Fruit fly (Drosophila melanogaster) whole organism, embryonic: ENCODE results near the gene CG32281.

Experiments
- Atf-2 ChIP-seq: fragments of 200-800 bp; sonication (Bioruptor generic); optimal IDR thresholded peaks from 2 replicates; lab custom pipeline; 2016; ENCODE audit warnings: missing biosample characterization, missing genetic modification characterization
- CG10462 ChIP-seq: fragments of 200-800 bp; sonication (Bioruptor generic); optimal IDR thresholded peaks from 2 replicates; lab custom pipeline; 2016; ENCODE audit warnings: missing biosample characterization, missing genetic modification characterization
- CG11504 ChIP-seq: fragments of 200-800 bp; sonication (Bioruptor generic); optimal IDR thresholded peaks from 3 replicates; lab custom pipeline; 2019; ENCODE audit warnings: missing biosample characterization, mild to moderate bottlenecking, missing genetic modification characterization, moderate library complexity
- CG12155 ChIP-seq: fragments of 200-800 bp; sonication (Bioruptor generic); optimal IDR thresholded peaks from 3 replicates; lab custom pipeline; 2016; ENCODE audit warnings: missing biosample characterization, missing genetic modification characterization
- CG1233 ChIP-seq: fragments of 200-800 bp; sonication (Bioruptor generic); optimal IDR thresholded peaks from 4 replicates; lab custom pipeline; 2018; ENCODE audit warnings: missing biosample characterization, mild to moderate bottlenecking, missing genetic modification characterization
- CG14014 ChIP-seq: fragments of 200-800 bp; sonication (Bioruptor generic); IDR thresholded peaks from 2 replicates; pipeline ENCODE4 v1.3.6; 2022; ENCODE audit warnings: missing biosample characterization, missing genetic modification characterization
- CG16863 ChIP-seq: fragments of 200-800 bp; sonication (Bioruptor generic); optimal IDR thresholded peaks from 3 replicates; lab custom pipeline; 2016; ENCODE audit warnings: missing biosample characterization, missing genetic modification characterization
- CG17186 ChIP-seq: fragments of 200-800 bp; sonication (Bioruptor generic); optimal IDR thresholded peaks from 3 replicates; lab custom pipeline; 2017; ENCODE audit warnings: missing biosample characterization, missing genetic modification reagents, missing genetic modification characterization
- CG17359 ChIP-seq: fragments of 200-800 bp; sonication (Bioruptor generic); optimal IDR thresholded peaks from 3 replicates; lab custom pipeline; 2018; ENCODE audit warnings: missing biosample characterization, mild to moderate bottlenecking, missing genetic modification characterization, moderate library complexity
- CG1792 ChIP-seq: fragments of 200-800 bp; sonication (Bioruptor generic); optimal IDR thresholded peaks from 2 replicates; lab custom pipeline; 2016; ENCODE audit warnings: missing biosample characterization, missing genetic modification characterization
- CG18476 ChIP-seq: fragments of 200-800 bp; sonication (Bioruptor generic); optimal IDR thresholded peaks from 2 replicates; lab custom pipeline; 2016; ENCODE audit warnings: missing biosample characterization, mild to moderate bottlenecking, missing genetic modification characterization
- CG2199 ChIP-seq: fragments of 200-800 bp; sonication (Bioruptor generic); IDR thresholded peaks from 3 replicates; pipeline ENCODE4 v1.3.6; 2022; ENCODE audit warnings: missing biosample characterization, missing genetic modification characterization
- CG2712 ChIP-seq: fragments of 200-800 bp; optimal IDR thresholded peaks from 3 replicates; lab custom pipeline; 2019; ENCODE audit warnings: missing biosample characterization, mild to moderate bottlenecking, missing genetic modification characterization, moderate library complexity
- CG4820 ChIP-seq: fragments of 200-800 bp; sonication (Bioruptor generic); optimal IDR thresholded peaks from 3 replicates; lab custom pipeline; 2016; ENCODE audit warnings: missing biosample characterization, missing genetic modification characterization
- CG5245 ChIP-seq: fragments of 200-800 bp; sonication (Bioruptor generic); optimal IDR thresholded peaks from 3 replicates; lab custom pipeline; 2016; ENCODE audit warnings: missing biosample characterization, missing genetic modification characterization
- CG6175 ChIP-seq: fragments of 200-800 bp; sonication (Bioruptor generic); IDR thresholded peaks from 3 replicates; pipeline ENCODE4 v1.3.6; 2022; ENCODE audit warnings: missing biosample characterization, missing genetic modification characterization
- CG7928 ChIP-seq: fragments of 200-800 bp; sonication (Bioruptor generic); optimal IDR thresholded peaks from 2 replicates; lab custom pipeline; 2017; ENCODE audit warnings: missing biosample characterization, mild to moderate bottlenecking, missing genetic modification characterization
- CG8359 ChIP-seq: fragments of 200-800 bp; sonication (Bioruptor generic); optimal IDR thresholded peaks from 2 replicates; lab custom pipeline; 2017; ENCODE audit warnings: missing biosample characterization, mild to moderate bottlenecking, missing genetic modification characterization, borderline replicate concordance
- Doc3 ChIP-seq: fragments of 200-800 bp; sonication (Bioruptor generic); IDR thresholded peaks from 3 replicates; pipeline ENCODE4 v1.3.6; 2022; ENCODE audit warnings: missing biosample characterization, missing genetic modification characterization; ENCODE audit not compliant: partially characterized antibody
- Ets65A ChIP-seq: fragments of 200-800 bp; sonication (Bioruptor generic); peaks from one replicate; lab custom pipeline; 2016; ENCODE audit warnings: missing biosample characterization, missing genetic modification characterization
- Fer3 ChIP-seq: fragments of 200-800 bp; sonication (Bioruptor generic); optimal IDR thresholded peaks from 2 replicates; lab custom pipeline; 2018; ENCODE audit warnings: missing biosample characterization, mild to moderate bottlenecking, missing genetic modification characterization, moderate library complexity
- HLH3B ChIP-seq: fragments of 200-800 bp; sonication (Bioruptor generic); IDR thresholded peaks from 2 replicates; pipeline ENCODE4 v1.3.6; 2022; ENCODE audit warnings: missing biosample characterization, missing genetic modification characterization
- HLHmδ ChIP-seq: fragments of 200-800 bp; sonication (Bioruptor generic); optimal IDR thresholded peaks from 2 replicates; lab custom pipeline; 2018; ENCODE audit warnings: missing biosample characterization, mild to moderate bottlenecking, missing genetic modification characterization, moderate library complexity
- Hr51 ChIP-seq, 2 experiments: fragments of 200-800 bp; sonication (Bioruptor generic); optimal IDR thresholded peaks; 2 replicates in 1 of 2; 3 replicates in 1 of 2; lab custom pipeline; 2016 to 2018; ENCODE audit warnings: missing biosample characterization in 2 of 2, missing genetic modification characterization in 2 of 2, mild to moderate bottlenecking in 1 of 2, moderate library complexity in 1 of 2
- MTF-1 ChIP-seq: fragments of 200-800 bp; sonication (Bioruptor generic); optimal IDR thresholded peaks from 2 replicates; lab custom pipeline; 2018; ENCODE audit warnings: missing biosample characterization, mild to moderate bottlenecking, missing genetic modification characterization, borderline replicate concordance
- Nf-YA ChIP-seq: fragments of 200-800 bp; sonication (Bioruptor generic); IDR thresholded peaks from 2 replicates; pipeline ENCODE4 v1.3.6; 2022; ENCODE audit warnings: missing biosample characterization, missing genetic modification characterization
- Opbp ChIP-seq: fragments of 200-800 bp; sonication (Bioruptor generic); IDR thresholded peaks from 3 replicates; pipeline ENCODE4 v1.3.6; 2022; ENCODE audit warnings: missing biosample characterization, missing genetic modification characterization; ENCODE audit not compliant: partially characterized antibody
- Pdp1 ChIP-seq, 2 experiments: fragments of 200-800 bp; sonication (Bioruptor generic); optimal IDR thresholded peaks; 3 replicates each; lab custom pipeline; 2016; ENCODE audit warnings: missing biosample characterization in 2 of 2, missing genetic modification characterization in 2 of 2, mild to moderate bottlenecking in 1 of 2, moderate library complexity in 1 of 2
- Six4 ChIP-seq: fragments of 200-800 bp; sonication (Bioruptor generic); optimal IDR thresholded peaks from 2 replicates; lab custom pipeline; 2016; ENCODE audit warnings: missing biosample characterization, missing genetic modification characterization
- YL-1 ChIP-seq: fragments of 200-800 bp; sonication (Bioruptor generic); optimal IDR thresholded peaks from 3 replicates; lab custom pipeline; 2017; ENCODE audit warnings: missing biosample characterization, mild to moderate bottlenecking, missing genetic modification characterization
- abd-A ChIP-seq: fragments of 200-800 bp; sonication (Bioruptor generic); optimal IDR thresholded peaks from 3 replicates; lab custom pipeline; 2019; ENCODE audit warnings: missing biosample characterization, mild to moderate bottlenecking, missing genetic modification characterization, moderate library complexity
- ara ChIP-seq: fragments of 200-800 bp; sonication (Bioruptor generic); IDR thresholded peaks from 2 replicates; pipeline ENCODE4 v1.3.6; 2022; ENCODE audit warnings: missing biosample characterization, missing genetic modification characterization
- ase ChIP-seq: fragments of 200-800 bp; sonication (Bioruptor generic); IDR thresholded peaks from 3 replicates; pipeline ENCODE4 v1.3.6; 2022; ENCODE audit warnings: missing biosample characterization, missing genetic modification characterization
- az2 ChIP-seq: fragments of 200-800 bp; sonication (Bioruptor generic); optimal IDR thresholded peaks from 3 replicates; lab custom pipeline; 2016; ENCODE audit warnings: missing biosample characterization, missing genetic modification characterization
- cwo ChIP-seq: fragments of 200-800 bp; sonication (Bioruptor generic); optimal IDR thresholded peaks from 3 replicates; lab custom pipeline; 2017; ENCODE audit warnings: missing biosample characterization, missing genetic modification characterization, mild to moderate bottlenecking, moderate library complexity, missing genetic modification reagents
- danr ChIP-seq: fragments of 200-800 bp; sonication (Bioruptor generic); IDR thresholded peaks from 2 replicates; pipeline ENCODE4 v1.3.6; 2022; ENCODE audit warnings: missing biosample characterization, missing genetic modification characterization
- fd64A ChIP-seq: fragments of 200-800 bp; sonication (Bioruptor generic); optimal IDR thresholded peaks from 3 replicates; lab custom pipeline; 2018; ENCODE audit warnings: missing biosample characterization, mild to moderate bottlenecking, missing genetic modification characterization
- gce ChIP-seq: fragments of 200-800 bp; sonication (Bioruptor generic); IDR thresholded peaks from 3 replicates; pipeline ENCODE4 v1.3.6; 2022; ENCODE audit warnings: missing biosample characterization, missing genetic modification characterization
- kah ChIP-seq: fragments of 200-800 bp; sonication (Bioruptor generic); optimal IDR thresholded peaks from 2 replicates; lab custom pipeline; 2018; ENCODE audit warnings: missing biosample characterization, mild to moderate bottlenecking, missing genetic modification characterization
- ken ChIP-seq: fragments of 200-800 bp; sonication (Bioruptor generic); IDR thresholded peaks from 3 replicates; pipeline ENCODE4 v1.3.6; 2022; ENCODE audit warnings: missing biosample characterization, missing genetic modification characterization
- schlank ChIP-seq: fragments of 200-800 bp; sonication (Bioruptor generic); optimal IDR thresholded peaks from 2 replicates; lab custom pipeline; 2018; ENCODE audit warnings: missing biosample characterization, mild to moderate bottlenecking, missing genetic modification characterization
- sna ChIP-seq: fragments of 200-800 bp; sonication (Bioruptor generic); IDR thresholded peaks from 2 replicates; pipeline ENCODE4 v1.3.6; 2022; ENCODE audit warnings: missing biosample characterization, missing genetic modification characterization; ENCODE audit not compliant: partially characterized antibody
- stc ChIP-seq: fragments of 200-800 bp; sonication (Bioruptor generic); IDR thresholded peaks from 2 replicates; pipeline ENCODE4 v1.3.6; 2022; ENCODE audit warnings: missing biosample characterization, missing genetic modification characterization
- stwl ChIP-seq: fragments of 200-800 bp; sonication (Bioruptor generic); optimal IDR thresholded peaks from 3 replicates; lab custom pipeline; 2018; ENCODE audit warnings: missing biosample characterization, mild to moderate bottlenecking, missing genetic modification characterization, moderate library complexity
- tgo ChIP-seq: fragments of 200-800 bp; sonication (Bioruptor generic); IDR thresholded peaks from 3 replicates; pipeline ENCODE4 v1.3.6; 2022; ENCODE audit warnings: missing biosample characterization, missing genetic modification characterization
- tio ChIP-seq: fragments of 200-800 bp; sonication (Bioruptor generic); optimal IDR thresholded peaks from 2 replicates; lab custom pipeline; 2017; ENCODE audit warnings: missing biosample characterization, missing genetic modification characterization, inconsistent platforms
- unpg ChIP-seq: fragments of 200-800 bp; sonication (Bioruptor generic); optimal IDR thresholded peaks from 3 replicates; lab custom pipeline; 2018; ENCODE audit warnings: missing biosample characterization, mild to moderate bottlenecking, missing genetic modification characterization, moderate library complexity
- wek ChIP-seq: fragments of 200-800 bp; sonication (Bioruptor generic); optimal IDR thresholded peaks from 3 replicates; lab custom pipeline; 2018; ENCODE audit warnings: missing biosample characterization, mild to moderate bottlenecking, missing genetic modification characterization, moderate library complexity

CG32281 gene

DNA sequence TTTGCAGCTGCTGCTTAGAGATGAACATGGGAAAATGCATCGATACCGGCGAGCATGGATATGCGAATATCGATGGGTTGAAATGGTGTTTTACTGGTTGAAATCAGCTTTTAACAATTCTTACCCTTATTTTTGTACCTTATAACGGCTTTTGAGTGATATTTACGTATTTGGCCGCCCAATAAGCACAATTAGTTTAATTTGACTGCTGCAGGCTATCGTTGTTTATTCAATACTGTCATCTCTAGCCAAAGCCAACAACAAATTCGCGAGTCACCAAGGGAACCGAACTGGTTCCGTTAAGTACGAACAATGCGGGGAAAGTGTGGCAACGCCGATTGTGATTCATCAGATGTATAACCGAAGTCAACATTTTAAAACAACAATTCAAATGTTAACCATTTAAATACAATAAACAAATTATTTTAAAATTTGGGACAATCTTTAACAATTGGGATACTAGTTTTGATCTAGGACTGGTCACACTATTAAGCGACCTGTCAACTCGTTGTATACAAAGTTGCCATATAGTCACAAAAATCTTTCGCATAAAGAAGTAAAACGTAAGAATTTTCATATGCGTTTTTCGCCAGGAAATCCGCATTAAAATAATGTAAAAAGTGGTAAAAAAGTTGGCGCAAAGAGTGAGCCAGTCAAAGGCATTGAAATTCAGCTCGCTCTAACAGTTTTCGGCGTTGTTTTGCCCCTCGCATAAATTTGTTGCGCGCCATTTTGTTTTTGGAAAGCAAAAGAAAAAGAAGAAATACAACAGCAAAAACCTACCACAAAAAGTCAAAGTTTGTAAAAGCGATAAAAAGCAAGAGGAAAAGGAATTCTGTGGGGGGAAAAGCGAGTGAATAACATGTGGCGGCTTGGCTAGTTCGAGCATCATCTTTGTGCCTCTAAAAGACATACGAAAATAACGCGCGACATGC, 20.8 kb upstream of the CG32281 start, which contains the start of the genes Usp5 and BtbVII:
Gene Usp5, minus strand, starts transcription at position 234 of the 935 bp plus-strand sequence.
Gene BtbVII, plus strand, starts transcription at position 522 of the 935 bp plus-strand sequence.
- TF ChIP-seq abd-A, result no peak
- no peak for TF ChIP-seq fd64A (GFP tag; lab: Kevin White, UChicago)
- TF ChIP-seq CG17359, result peak; percentile 34
- peak; percentile 12; the same call in 1 of the 2 replicates for TF ChIP-seq ara (GFP tag; lab: Robert Waterston, UW)
- no peak for TF ChIP-seq cwo (GFP tag; lab: Kevin White, UChicago)
- no peak for TF ChIP-seq CG8359
- peak; percentile 37 for TF ChIP-seq CG4820 (GFP tag; lab: Kevin White, UChicago)
- peak; percentile 68 for TF ChIP-seq CG16863 (GFP tag; lab: Kevin White, UChicago)
- TF ChIP-seq unpg (GFP tag; lab: Kevin White, UChicago), result peak; percentile 51
- peak; percentile 34; the same call in 1 of the 2 replicates for TF ChIP-seq CG14014
- TF ChIP-seq CG12155 (GFP tag; lab: Kevin White, UChicago), result peak; percentile 45
- no peak for TF ChIP-seq CG5245 (GFP tag; lab: Kevin White, UChicago)
- TF ChIP-seq Pdp1 (GFP tag; optimal IDR thresholded peaks at IDR 0.05; lab: Kevin White, UChicago), result peak; percentile 61 to 69
- peak; percentile 64 for TF ChIP-seq Six4 (GFP tag; lab: Kevin White, UChicago)
- TF ChIP-seq CG11504 (tag; lab: Kevin White, UChicago), result no peak
- peak; percentile 9 for TF ChIP-seq CG18476 (GFP tag; lab: Kevin White, UChicago)
- TF ChIP-seq Atf-2 (GFP tag; lab: Kevin White, UChicago), result peak; percentile 10
- no peak for TF ChIP-seq gce (GFP tag; lab: Robert Waterston, UW)
- no peak for TF ChIP-seq CG2199 (GFP tag; lab: Robert Waterston, UW)
- no peak for TF ChIP-seq Nf-YA (GFP tag; lab: Robert Waterston, UW)
- no peak for TF ChIP-seq CG7928 (GFP tag; lab: Kevin White, UChicago)
- TF ChIP-seq Opbp (GFP tag; lab: Robert Waterston, UW), result peak; percentile 87; the same call in 2 of the 3 replicates
- no peak for TF ChIP-seq CG17186
- TF ChIP-seq sna (GFP tag; lab: Robert Waterston, UW), result peak; percentile 99
- TF ChIP-seq tio (GFP tag; lab: Kevin White, UChicago), result no peak
- no peak for TF ChIP-seq CG1233 (GFP tag; lab: Kevin White, UChicago)
- TF ChIP-seq Fer3 (tag; lab: Kevin White, UChicago), result peak; percentile 50
- TF ChIP-seq ken (GFP tag; lab: Robert Waterston, UW), result no peak
- peak; percentile 64 for TF ChIP-seq az2 (GFP tag; lab: Kevin White, UChicago)
- peak; percentile 99 for TF ChIP-seq Doc3 (GFP tag; lab: Robert Waterston, UW)
- no peak for TF ChIP-seq stc (GFP tag; lab: Robert Waterston, UW)
- peak; percentile 46 for TF ChIP-seq CG10462 (GFP tag; lab: Kevin White, UChicago)
- peak; percentile 91 for TF ChIP-seq Ets65A (GFP tag; lab: Kevin White, UChicago)
- 0 out of 2 replicates have a peak, but pooled peaks have one; percentile 14 for TF ChIP-seq HLH3B (GFP tag; lab: Robert Waterston, UW)
- no peak for TF ChIP-seq HLHmδ (GFP tag; lab: Kevin White, UChicago)
- TF ChIP-seq YL-1 (GFP tag; lab: Kevin White, UChicago), result no peak
- TF ChIP-seq wek (GFP tag; lab: Kevin White, UChicago), result peak; percentile 49
- peak; percentile 61 for TF ChIP-seq stwl
- TF ChIP-seq schlank (tag; lab: Kevin White, UChicago), result peak; percentile 24
- peak; percentile 46 for TF ChIP-seq CG2712
- TF ChIP-seq Hr51 (GFP tag; optimal IDR thresholded peaks at IDR 0.05; lab: Kevin White, UChicago), result peak; percentile 47 to 49
- TF ChIP-seq kah, result no peak
- TF ChIP-seq danr, result no peak
- TF ChIP-seq MTF-1 (GFP tag; lab: Kevin White, UChicago), result no peak
- TF ChIP-seq tgo, result peak; percentile 60; the same call in 1 of the 3 replicates
- TF ChIP-seq CG1792 (GFP tag; lab: Kevin White, UChicago), result peak; percentile 33
- no peak; the same call in 2 of the 3 replicates for TF ChIP-seq ase
- no peak for TF ChIP-seq CG6175
